Fruit fly (Drosophila melanogaster) S2 (cell line): Measurements from ENCODE around the gene Hacd2.
"Not testable (repeated sequence)": the region's sequence is repeated elsewhere in the genome, so short reads cannot be mapped to it uniquely, and the experiment has no call there.

Experiments
- CG8478 ChIP-seq: fragments of >200 bp; optimal IDR thresholded peaks from 2 replicates; lab custom pipeline; 2018
- CTCF ChIP-seq, 2 experiments: fragments of >200 bp; optimal IDR thresholded peaks; 2 replicates each; lab custom pipeline; 2018

Gene Hacd2

DNA sequence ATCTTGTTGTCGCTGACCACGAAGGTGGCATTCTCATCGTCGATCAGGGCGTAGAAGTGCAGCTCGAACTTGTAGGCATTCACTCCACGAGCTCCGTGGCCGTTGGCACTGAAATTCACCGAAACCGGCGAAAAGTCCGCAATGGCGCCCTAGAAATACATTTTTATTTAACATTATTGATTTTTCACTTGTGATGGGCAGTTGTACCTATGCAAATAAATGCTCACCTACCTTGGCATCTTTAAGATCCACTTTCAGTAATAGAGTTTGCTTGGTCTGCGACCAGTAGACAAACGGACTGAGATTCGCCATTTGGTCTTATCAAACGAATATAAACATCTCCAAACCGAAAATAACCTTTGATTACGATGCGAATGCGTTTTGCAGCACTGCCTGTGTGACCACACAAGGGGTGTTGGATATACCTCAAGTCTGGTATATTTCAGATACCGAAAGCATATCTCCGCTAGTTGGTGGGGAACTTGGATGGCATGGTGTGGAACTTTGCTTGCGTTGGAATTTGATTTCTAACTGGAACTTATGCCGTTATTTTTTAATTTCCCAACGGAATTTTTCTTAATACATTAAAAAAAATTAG, at the start of gene Hacd2:
TSS of gene Hacd2 (minus strand) at position 403 of the 598 bp plus-strand sequence.
- TF ChIP-seq CTCF (optimal IDR thresholded peaks at IDR 0.05; lab: Kevin White, UChicago) (peak; percentile 68 to 73), CG8478 (lab: Kevin White, UChicago) (no peak)

DNA sequence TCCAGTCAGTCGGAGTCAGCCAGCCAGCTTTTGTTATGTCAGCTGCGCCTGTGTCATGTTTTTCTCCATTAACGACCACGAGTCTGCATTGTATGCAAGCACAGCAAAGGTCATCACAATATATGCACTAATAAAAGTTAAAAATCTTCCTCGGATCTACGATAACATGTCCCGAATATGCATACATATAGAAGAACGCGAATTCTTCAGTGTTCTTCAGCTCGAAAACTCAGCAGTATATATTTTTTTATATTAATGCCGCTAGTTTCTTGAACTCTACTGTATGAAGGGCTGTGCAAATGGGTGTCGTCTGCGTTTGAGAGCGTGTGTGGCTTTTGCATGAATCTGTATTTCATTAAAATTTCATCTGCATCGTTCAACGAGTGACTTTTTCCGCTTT, 36.8 kb upstream of the Hacd2 start:
- TF ChIP-seq CTCF (optimal IDR thresholded peaks at IDR 0.05; lab: Kevin White, UChicago) (no peak), CG8478 (lab: Kevin White, UChicago) (no peak)

DNA sequence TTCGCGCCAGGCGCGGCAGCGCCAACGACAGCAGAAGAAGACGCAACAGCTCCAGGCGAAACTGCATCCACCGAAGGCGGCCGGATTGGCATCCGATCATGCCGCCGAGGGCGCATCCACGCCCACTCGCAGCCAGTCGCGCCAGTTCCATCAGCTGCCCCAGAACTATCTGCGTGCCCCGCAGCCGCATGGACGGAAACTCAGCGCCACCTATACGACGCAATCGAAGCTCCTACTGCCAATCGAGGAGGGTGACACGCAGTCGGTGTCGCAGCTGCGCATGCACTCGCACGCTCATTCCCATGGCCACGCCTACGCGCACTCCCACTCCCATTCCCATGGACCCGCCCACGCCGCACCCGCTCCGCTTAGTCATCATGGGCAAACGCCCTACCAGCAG, 29.8 kb upstream of the Hacd2 start:
- TF ChIP-seq CTCF (optimal IDR thresholded peaks at IDR 0.05; lab: Kevin White, UChicago), result peak in 1 of 2 experiments; percentile 26
- no peak for TF ChIP-seq CG8478 (lab: Kevin White, UChicago)

DNA sequence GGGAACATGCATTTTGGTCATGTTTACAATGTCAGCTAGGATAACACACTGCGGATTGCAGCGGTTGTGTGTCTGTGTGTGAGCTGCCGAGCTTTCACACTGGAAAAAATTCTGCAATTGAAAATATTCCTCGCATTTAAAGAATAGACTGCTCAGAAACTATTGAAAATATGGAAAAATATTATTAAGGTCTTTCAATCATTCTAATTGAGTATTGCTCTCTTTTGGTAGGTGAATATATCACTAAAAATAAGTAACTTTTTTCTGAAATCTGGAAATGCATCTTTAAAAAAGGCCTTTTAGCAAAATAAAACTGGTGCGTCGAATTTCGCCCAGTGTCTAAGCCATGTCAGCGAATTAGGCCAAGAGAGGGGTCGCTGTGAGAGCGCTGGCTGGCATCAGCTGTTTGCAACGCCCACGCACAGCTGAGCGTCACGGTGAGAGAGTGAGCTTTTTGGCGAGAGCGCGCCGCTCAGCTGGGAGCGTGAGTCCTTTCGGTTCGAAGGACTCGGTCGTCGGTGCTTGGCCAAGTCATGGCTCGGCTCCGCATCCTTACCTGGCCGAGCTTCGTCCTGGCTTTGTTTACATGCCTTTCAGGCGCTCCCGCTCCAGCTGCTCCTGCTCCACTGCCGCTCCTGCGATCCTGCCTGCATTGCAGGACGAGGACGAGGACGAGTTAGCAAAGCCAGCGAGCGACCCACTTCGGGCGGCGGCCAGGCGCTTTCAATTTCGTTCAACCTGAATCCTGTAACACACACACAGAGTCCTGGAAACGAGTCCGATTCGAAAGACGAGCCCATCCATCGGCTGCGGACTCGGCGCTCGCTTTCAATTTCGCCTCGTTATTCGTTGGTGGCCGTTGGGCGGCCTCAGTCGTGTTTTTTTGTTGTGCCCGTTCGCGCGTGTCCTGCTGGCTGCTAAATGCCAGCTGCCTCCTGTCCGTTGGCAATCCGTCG, 15.7 kb upstream of the Hacd2 start, which contains the start of gene CG46308:
TSS of gene CG46308 (plus strand) at position 864 of the 956 bp plus-strand sequence.
- TF ChIP-seq CG8478 (lab: Kevin White, UChicago), result no peak
- TF ChIP-seq CTCF (optimal IDR thresholded peaks at IDR 0.05; lab: Kevin White, UChicago), result no peak

DNA sequence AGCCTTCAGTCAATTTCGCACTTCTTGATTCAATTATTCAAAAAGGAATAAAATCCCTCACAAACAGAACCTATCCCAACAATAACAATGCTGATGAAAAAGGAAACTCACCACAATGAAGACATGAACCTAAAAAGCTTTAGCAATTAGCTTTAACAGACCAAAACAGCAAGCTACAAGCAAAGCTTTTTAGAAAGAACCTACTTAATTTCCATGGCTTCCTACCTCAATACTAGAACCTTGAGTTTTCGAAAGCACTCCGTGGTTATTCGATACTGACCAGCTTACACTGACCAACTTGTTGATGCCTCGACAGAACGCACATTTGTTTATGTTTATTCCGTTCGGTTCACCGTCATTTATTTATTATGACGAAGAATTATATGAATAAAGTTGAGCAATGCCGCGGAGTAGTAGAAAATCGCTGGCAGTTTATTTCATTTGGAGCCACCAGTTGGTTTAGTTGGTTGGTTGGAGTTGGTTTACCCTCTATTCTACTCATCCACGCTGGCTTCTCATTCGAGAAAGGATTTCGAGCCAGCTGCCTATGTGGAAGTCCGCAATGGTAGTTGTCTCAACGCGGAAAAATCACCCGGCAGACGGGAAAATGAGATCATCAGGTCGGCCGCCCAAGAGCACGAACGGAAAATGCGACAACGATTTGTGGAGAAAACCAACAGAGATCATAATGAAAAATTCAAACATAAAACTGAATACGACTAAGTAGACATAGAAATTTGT, 13.7 kb upstream of the Hacd2 start, which contains the start of gene CG42810:
TSS of gene CG42810 (plus strand) at position 691 of the 741 bp plus-strand sequence.
- TF ChIP-seq CTCF (optimal IDR thresholded peaks at IDR 0.05; lab: Kevin White, UChicago) (no peak), CG8478 (lab: Kevin White, UChicago) (no peak)

DNA sequence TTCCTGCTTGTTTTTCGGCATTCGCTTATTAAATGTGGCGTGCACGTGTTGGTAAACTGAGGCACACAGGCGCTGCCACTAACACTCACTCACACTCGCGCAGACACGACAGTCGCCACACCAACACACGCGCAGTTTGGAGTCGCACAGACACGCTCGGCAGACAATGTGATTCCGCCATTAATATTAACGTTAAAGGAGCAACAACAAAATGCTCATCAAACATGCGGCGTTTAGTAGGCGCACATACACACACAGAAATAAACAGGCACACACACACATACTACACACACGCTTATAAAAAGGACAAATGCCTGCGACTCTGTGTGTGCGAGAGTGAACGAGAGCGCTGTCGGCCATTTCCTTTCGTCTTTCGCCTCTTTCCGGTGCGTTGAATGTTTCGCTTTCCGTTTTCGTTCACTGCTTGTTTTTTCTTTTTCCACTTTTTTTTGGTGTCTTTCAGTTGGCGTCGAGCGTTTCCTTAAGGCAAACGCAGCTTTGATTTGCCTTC, 11.6 kb upstream of the Hacd2 start, which contains the start of gene CG42809:
TSS of gene CG42809 (plus strand) at position 461 of the 511 bp plus-strand sequence.
- TF ChIP-seq CG8478 (lab: Kevin White, UChicago) (no peak), CTCF (optimal IDR thresholded peaks at IDR 0.05; lab: Kevin White, UChicago) (no peak)

DNA sequence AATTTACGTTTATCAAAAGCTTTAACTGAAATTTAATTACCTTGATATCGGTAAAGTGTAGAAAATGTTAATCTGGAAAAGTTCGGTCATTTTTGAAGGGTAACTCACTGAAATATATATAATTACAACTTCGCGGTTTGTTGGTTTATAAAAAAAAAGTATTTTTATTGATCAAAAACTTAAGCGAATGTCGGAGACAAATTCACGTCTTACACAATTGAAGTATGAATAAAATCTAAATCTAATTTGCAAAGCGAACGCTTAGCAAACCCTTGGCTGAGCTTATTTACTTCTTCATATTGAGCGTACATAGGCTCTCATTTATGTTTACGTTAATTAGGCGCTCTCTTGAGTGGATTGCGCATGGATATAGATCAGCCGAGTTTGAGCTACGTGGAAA, 3.9 kb upstream of the Hacd2 start, which contains the start of gene Hsp60D:
TSS of gene Hsp60D (minus strand) at position 101 of the 400 bp plus-strand sequence.
- TF ChIP-seq CTCF (optimal IDR thresholded peaks at IDR 0.05; lab: Kevin White, UChicago); CG8478 (lab: Kevin White, UChicago): not testable (repeated sequence)

DNA sequence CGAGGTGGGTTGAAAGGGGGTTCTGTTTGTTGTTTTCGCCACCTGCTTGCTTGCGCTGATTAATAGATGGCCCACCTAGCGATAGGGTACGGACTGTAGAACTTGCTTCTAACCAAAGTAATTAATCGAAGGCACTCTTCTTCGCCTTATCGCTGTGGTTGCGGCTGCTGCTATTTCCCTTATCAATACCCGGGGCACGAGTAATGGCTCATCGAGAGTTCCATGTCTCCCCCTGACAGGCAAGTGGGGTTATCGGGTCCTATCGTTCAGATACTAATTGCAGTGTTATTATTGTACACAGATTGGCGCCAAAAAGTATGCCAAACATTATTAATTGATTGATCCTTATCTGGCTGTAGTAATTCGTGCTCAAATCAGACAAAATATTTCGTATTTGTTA, 8.7 kb downstream of the Hacd2 start:
- TF ChIP-seq CTCF (optimal IDR thresholded peaks at IDR 0.05; lab: Kevin White, UChicago) (no peak), CG8478 (lab: Kevin White, UChicago) (no peak)

DNA sequence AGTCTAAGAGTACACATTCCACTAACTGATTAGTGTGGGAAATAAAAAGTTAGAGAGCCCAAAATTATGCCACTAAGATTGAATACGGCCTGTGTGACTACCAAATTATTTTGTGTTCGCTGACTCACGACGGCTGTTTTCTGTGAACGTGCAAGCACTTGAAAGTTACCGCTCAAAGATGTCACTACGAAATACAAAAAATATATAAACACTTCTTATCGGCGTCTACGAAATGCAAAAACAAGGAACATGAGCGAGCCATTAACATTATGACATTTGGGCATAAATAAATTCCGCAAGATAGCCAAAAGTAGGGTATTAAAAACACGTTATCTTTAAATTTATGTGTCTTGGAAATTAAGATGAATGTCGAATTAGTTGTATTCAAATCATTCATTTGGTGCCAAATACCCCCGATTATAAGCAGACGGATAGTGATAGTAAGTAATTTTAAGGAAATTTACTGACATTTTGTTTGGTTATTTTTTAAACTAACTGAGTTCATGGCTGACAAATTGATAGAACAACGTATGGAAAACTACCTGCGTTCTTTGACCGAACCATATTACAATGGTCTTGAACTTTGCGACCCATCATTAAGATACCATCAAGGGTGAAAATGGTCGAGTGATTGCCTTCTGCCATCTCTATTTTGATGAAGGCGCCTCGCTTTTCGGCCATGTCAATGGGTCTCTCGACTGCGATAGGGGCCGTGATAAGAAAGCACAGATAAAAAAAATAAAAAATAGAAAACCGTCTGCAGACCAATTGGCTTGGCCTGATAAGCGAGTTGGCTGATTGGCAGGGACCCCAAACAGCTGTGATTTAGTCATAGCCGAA, 10.4 kb downstream of the Hacd2 start, which contains the start of gene Tehao:
TSS of gene Tehao (plus strand) at position 828 of the 840 bp plus-strand sequence.
- no peak for TF ChIP-seq CG8478 (lab: Kevin White, UChicago)
- no peak for TF ChIP-seq CTCF (optimal IDR thresholded peaks at IDR 0.05; lab: Kevin White, UChicago)

DNA sequence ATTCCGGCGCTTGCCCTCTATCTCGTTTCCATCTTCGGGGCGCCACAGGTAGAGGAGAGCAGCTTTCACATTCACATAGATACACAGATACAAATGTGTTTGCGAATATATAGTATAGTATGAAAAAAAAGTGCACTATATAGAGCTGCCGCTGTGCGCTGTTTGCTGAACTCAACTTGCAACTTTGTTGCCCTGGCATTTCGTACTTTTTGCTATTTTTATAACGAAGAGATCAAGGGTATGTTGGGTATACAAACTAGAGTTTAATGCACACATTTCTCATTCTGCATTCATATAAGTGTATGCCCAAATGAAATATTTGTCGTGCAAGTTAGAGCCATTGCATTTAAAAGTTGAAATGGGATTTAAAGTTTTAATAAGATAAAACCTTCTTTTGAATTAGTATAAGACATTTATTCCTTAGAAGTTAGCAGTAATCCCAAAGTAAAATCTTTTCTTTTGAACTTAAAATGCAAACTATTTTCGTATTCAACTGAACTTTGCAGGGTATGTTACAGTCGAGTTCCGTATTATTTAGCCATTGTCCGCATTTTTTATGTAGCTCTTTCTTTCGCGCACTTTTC, 14.4 kb downstream of the Hacd2 start:
- TF ChIP-seq CG8478 (lab: Kevin White, UChicago) (no peak), CTCF (optimal IDR thresholded peaks at IDR 0.05; lab: Kevin White, UChicago) (no peak)

DNA sequence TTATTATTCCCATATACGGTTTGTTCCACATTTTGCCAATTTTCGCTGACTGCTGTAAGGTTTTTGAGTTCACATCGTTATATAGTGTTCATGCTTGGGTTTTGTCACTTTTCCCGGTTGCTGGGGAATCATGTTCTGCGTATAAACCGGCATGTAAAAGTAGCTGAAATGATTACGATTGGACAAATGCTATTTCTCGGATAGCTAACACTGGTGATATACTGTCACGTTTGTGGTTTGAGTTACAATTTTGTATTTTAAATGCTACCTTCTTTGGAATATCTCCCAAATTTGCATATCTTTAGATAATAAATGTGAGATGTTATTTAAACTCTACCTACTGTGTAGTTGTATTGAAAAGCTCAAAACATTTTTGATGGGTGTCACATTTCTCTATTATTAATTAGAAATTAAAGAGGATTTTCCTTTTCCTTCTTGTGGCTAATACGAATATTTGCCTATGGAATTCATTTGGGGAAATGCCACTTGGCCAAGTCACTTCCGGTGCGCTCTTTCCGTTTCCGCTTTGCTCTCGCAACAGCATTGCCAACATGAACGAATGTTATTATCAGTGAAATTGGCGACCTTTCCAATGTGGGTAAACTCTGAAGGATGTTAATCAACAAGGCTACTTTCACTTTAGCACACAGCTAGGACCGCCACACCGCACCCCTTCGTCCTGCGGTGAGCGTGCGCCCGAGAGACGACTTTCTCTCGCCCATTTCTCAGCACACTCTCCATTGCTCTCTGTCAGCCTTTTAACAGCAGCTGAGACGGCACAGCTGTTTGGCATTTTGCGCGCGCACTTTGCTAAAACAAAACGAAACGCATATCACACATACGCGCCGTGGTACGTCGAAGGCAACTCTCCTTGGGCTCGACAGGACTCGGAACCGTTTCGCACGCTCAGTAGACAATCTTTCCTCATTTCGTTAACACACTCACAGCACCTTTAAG, 30.6 kb downstream of the Hacd2 start, which contains the start of the genes CG16956, CG42784 and CG43850:
TSS of gene CG16956 (minus strand) at position 51 of the 957 bp plus-strand sequence.
TSS of gene CG42784 (plus strand) at position 907 of the 957 bp plus-strand sequence.
TSS of gene CG43850 (plus strand) at position 907 of the 957 bp plus-strand sequence.
- no peak for TF ChIP-seq CG8478 (lab: Kevin White, UChicago)
- no peak for TF ChIP-seq CTCF (optimal IDR thresholded peaks at IDR 0.05; lab: Kevin White, UChicago)
